Fruit fly (Drosophila melanogaster): Measurements from ENCODE around the gene Caf1-180.

Caf1-180 gene

dm6 chrX:8560087-8560999 lies 45.8 kb downstream of the Caf1-180 start, which contains the start of the genes CG12112 and Trf4-1:
Gene CG12112, minus strand, starts transcription at chrX:8560192.
Gene Trf4-1, plus strand, starts transcription at chrX:8560322.
- TF ChIP-seq foxo (GFP tag; optimal IDR thresholded peaks at IDR 0.05), result peak in 1 of 2 experiments; percentile 58
- TF ChIP-seq HLH106 (tag; optimal IDR thresholded peaks at IDR 0.05), result peak; percentile 40
- no peak for TF ChIP-seq sv (GFP tag; optimal IDR thresholded peaks at IDR 0.05)
- no peak for TF ChIP-seq GATAd (GFP tag; optimal IDR thresholded peaks at IDR 0.05)
- TF ChIP-seq brk (GFP tag; optimal IDR thresholded peaks at IDR 0.05), result peak; percentile 35
- TF ChIP-seq pan (optimal IDR thresholded peaks at IDR 0.05), result no peak
- TF ChIP-seq ey (GFP tag; optimal IDR thresholded peaks at IDR 0.05), result peak; percentile 24
- peak; percentile 27 for TF ChIP-seq Dif (GFP tag; optimal IDR thresholded peaks at IDR 0.05; ENCODE audit: partially characterized antibody)
- TF ChIP-seq Hr83 (GFP tag; optimal IDR thresholded peaks at IDR 0.05; ENCODE audit: poor library complexity, severe bottlenecking), result peak; percentile 32
- TF ChIP-seq Dfd (GFP tag; optimal IDR thresholded peaks at IDR 0.05), result no peak
- TF ChIP-seq h (GFP tag; optimal IDR thresholded peaks at IDR 0.05), result peak; percentile 31
- peak; percentile 49 for TF ChIP-seq Myc (optimal IDR thresholded peaks at IDR 0.05)
- TF ChIP-seq lola (GFP tag; optimal IDR thresholded peaks at IDR 0.05), result no peak
- no peak for TF ChIP-seq Rel (GFP tag; optimal IDR thresholded peaks at IDR 0.05)
- TF ChIP-seq Rel (tag; optimal IDR thresholded peaks at IDR 0.05), result peak; percentile 59
- peak; percentile 26 for TF ChIP-seq rgr (GFP tag; optimal IDR thresholded peaks at IDR 0.05)
- TF ChIP-seq CG32264 (GFP tag; optimal IDR thresholded peaks at IDR 0.05), result no peak
- TF ChIP-seq Jra (GFP tag; optimal IDR thresholded peaks at IDR 0.05), result peak; percentile 66
- peak; percentile 71 for TF ChIP-seq Hnf4 (GFP tag; optimal IDR thresholded peaks at IDR 0.05)
- peak; percentile 35 for TF ChIP-seq br (GFP tag; optimal IDR thresholded peaks at IDR 0.05)
- no peak for TF ChIP-seq Mio (GFP tag; optimal IDR thresholded peaks at IDR 0.05)
- peak; percentile 75 for TF ChIP-seq woc (GFP tag; optimal IDR thresholded peaks at IDR 0.05)
- TF ChIP-seq psq (GFP tag; optimal IDR thresholded peaks at IDR 0.05), result peak; percentile 37
- TF ChIP-seq OdsH (GFP tag; optimal IDR thresholded peaks at IDR 0.05), result peak; percentile 2
- no peak for TF ChIP-seq dmrt93B (GFP tag; optimal IDR thresholded peaks at IDR 0.05)
- TF ChIP-seq sage (GFP tag; optimal IDR thresholded peaks at IDR 0.05), result no peak
- TF ChIP-seq fru (GFP tag; optimal IDR thresholded peaks at IDR 0.05), result peak; percentile 35
- peak in 1 of 2 experiments; percentile 15 for TF ChIP-seq dl (GFP tag; optimal IDR thresholded peaks at IDR 0.05; ENCODE audit: insufficient read depth in 1 of 2, partially characterized antibody in 2 of 2)

- TF ChIP-seq tai (GFP tag; optimal IDR thresholded peaks at IDR 0.05), result no peak
- TF ChIP-seq CG32264 (GFP tag; optimal IDR thresholded peaks at IDR 0.05), result no peak
- no peak for TF ChIP-seq Myc (optimal IDR thresholded peaks at IDR 0.05)
- TF ChIP-seq lola (GFP tag; optimal IDR thresholded peaks at IDR 0.05), result no peak
- TF ChIP-seq Hr78 (GFP tag; optimal IDR thresholded peaks at IDR 0.05), result no peak
- TF ChIP-seq Dif (GFP tag; optimal IDR thresholded peaks at IDR 0.05; ENCODE audit: partially characterized antibody), result no peak
- TF ChIP-seq h (GFP tag; optimal IDR thresholded peaks at IDR 0.05), result peak; percentile 80
- TF ChIP-seq CrebA (GFP tag; optimal IDR thresholded peaks at IDR 0.05; ENCODE audit: borderline replicate concordance), result no peak
- peak; percentile 66 for TF ChIP-seq sv (GFP tag; optimal IDR thresholded peaks at IDR 0.05)
- no peak for TF ChIP-seq rgr (GFP tag; optimal IDR thresholded peaks at IDR 0.05)
- no peak for TF ChIP-seq Mio (GFP tag; optimal IDR thresholded peaks at IDR 0.05)
- peak; percentile 81 for TF ChIP-seq Hnf4 (GFP tag; optimal IDR thresholded peaks at IDR 0.05)
- TF ChIP-seq Jra (GFP tag; optimal IDR thresholded peaks at IDR 0.05), result peak; percentile 60
- no peak for TF ChIP-seq dmrt93B (GFP tag; optimal IDR thresholded peaks at IDR 0.05)
- TF ChIP-seq GATAd (GFP tag; optimal IDR thresholded peaks at IDR 0.05), result no peak
- peak; percentile 58 for TF ChIP-seq CG9705 (GFP tag; optimal IDR thresholded peaks at IDR 0.05)
- TF ChIP-seq N (GFP tag; optimal IDR thresholded peaks at IDR 0.05), result no peak
- peak in 1 of 2 experiments; percentile 82 for TF ChIP-seq foxo (GFP tag; optimal IDR thresholded peaks at IDR 0.05)
- TF ChIP-seq HLH106 (tag; optimal IDR thresholded peaks at IDR 0.05), result peak; percentile 78
- peak; percentile 51 for TF ChIP-seq ey (GFP tag; optimal IDR thresholded peaks at IDR 0.05)
- no peak for TF ChIP-seq dl (GFP tag; optimal IDR thresholded peaks at IDR 0.05; ENCODE audit: insufficient read depth in 1 of 2, partially characterized antibody in 2 of 2)
- TF ChIP-seq Sp1 (GFP tag; optimal IDR thresholded peaks at IDR 0.05), result peak; percentile 70
- TF ChIP-seq OdsH (GFP tag; optimal IDR thresholded peaks at IDR 0.05), result peak; percentile 57
- no peak for TF ChIP-seq usp (GFP tag; optimal IDR thresholded peaks at IDR 0.05)
- TF ChIP-seq woc (GFP tag; optimal IDR thresholded peaks at IDR 0.05), result peak; percentile 72
- no peak for TF ChIP-seq Dfd (GFP tag; optimal IDR thresholded peaks at IDR 0.05)
- no peak for TF ChIP-seq Vsx2 (GFP tag; optimal IDR thresholded peaks at IDR 0.05; ENCODE audit: partially characterized antibody)
- TF ChIP-seq Hr83 (GFP tag; optimal IDR thresholded peaks at IDR 0.05; ENCODE audit: poor library complexity, severe bottlenecking), result peak; percentile 75
- no peak for TF ChIP-seq pan (optimal IDR thresholded peaks at IDR 0.05)
- peak; percentile 14 for TF ChIP-seq Rel (GFP tag; optimal IDR thresholded peaks at IDR 0.05)
- TF ChIP-seq Rel (tag; optimal IDR thresholded peaks at IDR 0.05), result no peak
- peak; percentile 57 for TF ChIP-seq fru (GFP tag; optimal IDR thresholded peaks at IDR 0.05)
- TF ChIP-seq psq (GFP tag; optimal IDR thresholded peaks at IDR 0.05), result peak; percentile 99
- peak; percentile 46 for TF ChIP-seq sage (GFP tag; optimal IDR thresholded peaks at IDR 0.05)
- TF ChIP-seq Abd-B (GFP tag; optimal IDR thresholded peaks at IDR 0.05), result no peak
- TF ChIP-seq br (GFP tag; optimal IDR thresholded peaks at IDR 0.05), result peak; percentile 46
- TF ChIP-seq brk (GFP tag; optimal IDR thresholded peaks at IDR 0.05), result peak; percentile 83
- TF ChIP-seq jim (GFP tag; optimal IDR thresholded peaks at IDR 0.05), result peak; percentile 13
- TF ChIP-seq dsf (GFP tag; optimal IDR thresholded peaks at IDR 0.05; ENCODE audit: borderline replicate concordance), result peak; percentile 56
These were observed 47.3 kb downstream of the Caf1-180 start, which contains the start of gene IntS4 for dm6 chrX:8558762-8559172. Gene IntS4, minus strand, starts transcription at chrX:8558781.
